Worm (Caenorhabditis elegans) whole organism, L2 larva: Measurements from ENCODE around the gene K09C4.10.

Source experiments
- aly-2 ChIP-seq: fragments of 150-350 bp; optimal IDR thresholded peaks from 2 replicates; lab custom pipeline; 2014; ENCODE audit warnings: missing biosample characterization, missing genetic modification characterization
- ama-1 ChIP-seq: fragments of 150-350 bp; optimal IDR thresholded peaks from 2 replicates; lab custom pipeline; 2018; ENCODE audit warnings: inconsistent platforms
- blmp-1 ChIP-seq: sonication (generic microtip); optimal IDR thresholded peaks from 2 replicates; lab custom pipeline; 2017; ENCODE audit warnings: missing genetic modification characterization, mild to moderate bottlenecking, missing compliant biosample characterization, antibody characterized with exemption, moderate library complexity; ENCODE audit not compliant: insufficient read depth
- ceh-82 ChIP-seq: fragments of 150-350 bp; optimal IDR thresholded peaks from 2 replicates; lab custom pipeline; 2014; ENCODE audit warnings: missing biosample characterization, missing genetic modification characterization
- elt-1 ChIP-seq: fragments of 150-350 bp; optimal IDR thresholded peaks from 2 replicates; lab custom pipeline; 2014; ENCODE audit warnings: missing biosample characterization, missing genetic modification characterization
- fos-1 ChIP-seq: fragments of 150-350 bp; optimal IDR thresholded peaks from 2 replicates; lab custom pipeline; 2014; ENCODE audit warnings: missing biosample characterization, missing genetic modification characterization
- lsy-2 ChIP-seq, 2 experiments: fragments of 150-350 bp in 1 of 2; sonication (generic microtip) in 1 of 2; optimal IDR thresholded peaks; 2 replicates each; lab custom pipeline; 2014 to 2017; ENCODE audit warnings: missing biosample characterization in 2 of 2, missing genetic modification characterization in 2 of 2
- mdl-1 ChIP-seq, 2 experiments: fragments of 150-350 bp in 1 of 2; sonication (generic microtip) in 1 of 2; optimal IDR thresholded peaks; 2 replicates each; lab custom pipeline; 2017; ENCODE audit warnings: missing biosample characterization in 2 of 2, missing genetic modification characterization in 2 of 2
- nhr-11 ChIP-seq: fragments of 150-350 bp; optimal IDR thresholded peaks from 2 replicates; lab custom pipeline; 2014; ENCODE audit warnings: missing biosample characterization, missing genetic modification characterization
- nhr-237 ChIP-seq: fragments of 150-350 bp; optimal IDR thresholded peaks from 2 replicates; lab custom pipeline; 2014; ENCODE audit warnings: missing biosample characterization, missing genetic modification characterization
- nhr-25 ChIP-seq: fragments of 150-350 bp; sonication (generic microtip); optimal IDR thresholded peaks from 3 replicates; lab custom pipeline; 2014; ENCODE audit warnings: missing biosample characterization, missing genetic modification characterization
- nhr-77 ChIP-seq: fragments of 150-350 bp; optimal IDR thresholded peaks from 2 replicates; lab custom pipeline; 2014; ENCODE audit warnings: missing biosample characterization, missing genetic modification characterization
- sem-4 ChIP-seq: fragments of 150-350 bp; optimal IDR thresholded peaks from 2 replicates; lab custom pipeline; 2014; ENCODE audit warnings: missing biosample characterization, missing genetic modification reagents, missing genetic modification characterization
- snpc-4 ChIP-seq: fragments of 150-350 bp; optimal IDR thresholded peaks from 2 replicates; lab custom pipeline; 2014; ENCODE audit warnings: missing biosample characterization, missing genetic modification characterization

- no peak for TF ChIP-seq ama-1 (lab: Kevin White, UChicago)
- TF ChIP-seq nhr-25 (tag; lab: Kevin White, UChicago): no peak
- TF ChIP-seq snpc-4 (tag; lab: Kevin White, UChicago): no peak
- TF ChIP-seq aly-2 (tag; lab: Kevin White, UChicago): no peak
- TF ChIP-seq nhr-77 (tag; lab: Kevin White, UChicago): no peak
- no peak for TF ChIP-seq sem-4 (tag; lab: Kevin White, UChicago)
- no peak for TF ChIP-seq nhr-237 (tag; lab: Kevin White, UChicago)
- no peak for TF ChIP-seq blmp-1 (tag; lab: Kevin White, UChicago)
- no peak for TF ChIP-seq lsy-2 (tag; optimal IDR thresholded peaks at IDR 0.05; lab: Kevin White, UChicago)
- TF ChIP-seq mdl-1 (tag; optimal IDR thresholded peaks at IDR 0.05; lab: Kevin White, UChicago): no peak
- no peak for TF ChIP-seq fos-1 (tag; lab: Kevin White, UChicago)
- TF ChIP-seq ceh-82 (tag; lab: Kevin White, UChicago): no peak
- no peak for TF ChIP-seq elt-1 (tag; lab: Kevin White, UChicago)
- no peak for TF ChIP-seq nhr-11
Measured at ce11 chrX:3258842-3259241, 21.2 kb downstream of the K09C4.10 start, which contains the start of gene lbp-1.
